Worm (Caenorhabditis elegans): ENCODE results near the gene F35H8.1.

ce11 chrII:9518781-9519180, 34.3 kb downstream of the F35H8.1 start, which contains the start of the genes sfxn-1.1 and AH6.3:
- TF ChIP-seq tbx-37 (GFP tag; conservative IDR thresholded peaks at IDR 0.05): no peak
- TF ChIP-seq sea-1 (GFP tag; conservative IDR thresholded peaks at IDR 0.05): no peak
- no peak for TF ChIP-seq flt-1 (GFP tag; IDR thresholded peaks at IDR 0.05)
- no peak for TF ChIP-seq hmbx-1 (tag; optimal IDR thresholded peaks at IDR 0.05)
- TF ChIP-seq ama-1 (optimal IDR thresholded peaks at IDR 0.05): no peak
- TF ChIP-seq ceh-36 (tag; optimal IDR thresholded peaks at IDR 0.05): no peak
- no peak for TF ChIP-seq F13C5.2 (tag; optimal IDR thresholded peaks at IDR 0.05)
- no peak for TF ChIP-seq B0310.2 (tag; optimal IDR thresholded peaks at IDR 0.05)
- TF ChIP-seq tbx-11 (GFP tag; IDR thresholded peaks at IDR 0.05): no peak
- TF ChIP-seq hnd-1 (tag; optimal IDR thresholded peaks at IDR 0.05): no peak
- TF ChIP-seq scrt-1 (GFP tag; IDR thresholded peaks at IDR 0.05): no peak
- TF ChIP-seq aly-1 (tag; optimal IDR thresholded peaks at IDR 0.05): no peak

All from whole organism, early embryonic.